Worm (Caenorhabditis elegans): ENCODE data around the gene C17B7.12.
"Not testable (repeated sequence)": the region's sequence is repeated elsewhere in the genome, so short reads cannot be mapped to it uniquely, and the experiment has no call there.

DNA sequence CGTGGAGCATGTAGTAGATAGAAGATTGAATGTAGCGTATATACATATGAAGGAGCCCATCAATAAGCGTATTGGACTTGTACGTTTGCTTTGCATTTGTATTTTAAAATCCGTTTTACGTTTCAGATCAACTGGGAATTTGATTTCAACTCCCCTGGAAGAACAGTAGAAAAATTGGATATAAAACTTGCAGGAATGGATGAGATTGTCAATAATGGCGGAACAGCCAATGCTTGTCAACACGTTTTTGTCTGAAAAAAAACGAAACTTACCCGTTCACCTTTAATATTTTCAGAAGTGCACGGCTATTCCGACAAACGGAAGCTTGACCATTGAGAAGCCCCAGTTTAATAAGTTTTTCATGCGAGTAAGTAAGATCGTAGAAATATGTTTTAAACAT is 14.7 kb downstream of the C17B7.12 start, which contains the start of gene C04E12.2:
- not testable (repeated sequence) for TF ChIP-seq elt-3 (tag; optimal IDR thresholded peaks at IDR 0.05); unc-62 (GFP tag; optimal IDR thresholded peaks at IDR 0.05); ceh-39 (tag; optimal IDR thresholded peaks at IDR 0.05); unc-120 (tag; optimal IDR thresholded peaks at IDR 0.05; ENCODE audit: poor library complexity, severe bottlenecking); nhr-12 (tag; optimal IDR thresholded peaks at IDR 0.05); ces-1 (GFP tag; optimal IDR thresholded peaks at IDR 0.05); blmp-1 (tag; optimal IDR thresholded peaks at IDR 0.05); ztf-11 (tag; optimal IDR thresholded peaks at IDR 0.05); drap-1 (GFP tag; optimal IDR thresholded peaks at IDR 0.05); nhr-76 (tag; optimal IDR thresholded peaks at IDR 0.05); unc-39 (tag; optimal IDR thresholded peaks at IDR 0.05); pha-4 (tag; optimal IDR thresholded peaks at IDR 0.05); lin-13 (tag; optimal IDR thresholded peaks at IDR 0.05)
